Worm (Caenorhabditis elegans) whole organism, L4 larva: ENCODE data around the gene sri-43.
"Not testable (repeated sequence)": the region's sequence is repeated elsewhere in the genome, so short reads cannot be mapped to it uniquely, and the experiment has no call there.

Source experiments
- Y5F2A.4 ChIP-seq: fragments of 200-800 bp; sonication (Bioruptor generic); optimal IDR thresholded peaks from 2 replicates; lab custom pipeline; 2018; ENCODE audit warnings: mild to moderate bottlenecking, missing genetic modification characterization, missing compliant biosample characterization
- ZK546.5 ChIP-seq, 2 experiments: sonication (generic microtip); optimal IDR thresholded peaks; 2 replicates each; lab custom pipeline; 2017; ENCODE audit warnings: missing biosample characterization in 2 of 2, missing genetic modification characterization in 2 of 2
- aly-2 ChIP-seq: sonication (generic microtip); optimal IDR thresholded peaks from 2 replicates; lab custom pipeline; 2018; ENCODE audit warnings: missing biosample characterization, missing genetic modification characterization
- ceh-44 ChIP-seq: fragments of 200-800 bp; sonication (Bioruptor generic); IDR thresholded peaks from 2 replicates; pipeline ENCODE4 v1.3.6; 2022; ENCODE audit warnings: missing genetic modification reagents, missing genetic modification characterization, missing compliant biosample characterization
- duxl-1 ChIP-seq: sonication (generic microtip); optimal IDR thresholded peaks from 2 replicates; lab custom pipeline; 2016; ENCODE audit warnings: mild to moderate bottlenecking, missing genetic modification characterization, moderate library complexity, missing compliant biosample characterization; ENCODE audit not compliant: poor library complexity
- lin-13 ChIP-seq: fragments of 150-350 bp; optimal IDR thresholded peaks from 2 replicates; lab custom pipeline; 2014; ENCODE audit warnings: missing biosample characterization, missing genetic modification reagents, missing genetic modification characterization
- lir-3 ChIP-seq: sonication (generic microtip); optimal IDR thresholded peaks from 2 replicates; lab custom pipeline; 2016; ENCODE audit warnings: mild to moderate bottlenecking, missing genetic modification characterization, missing compliant biosample characterization
- nhr-76 ChIP-seq: fragments of 150-350 bp; optimal IDR thresholded peaks from 2 replicates; lab custom pipeline; 2014; ENCODE audit warnings: missing biosample characterization, missing genetic modification characterization
- nhr-77 ChIP-seq: fragments of 150-350 bp; optimal IDR thresholded peaks from 2 replicates; lab custom pipeline; 2014; ENCODE audit warnings: missing biosample characterization, missing genetic modification characterization
- unc-130 ChIP-seq: sonication (generic microtip); optimal IDR thresholded peaks from 2 replicates; lab custom pipeline; 2016; ENCODE audit warnings: missing genetic modification reagents, missing genetic modification characterization, missing compliant biosample characterization

DNA sequence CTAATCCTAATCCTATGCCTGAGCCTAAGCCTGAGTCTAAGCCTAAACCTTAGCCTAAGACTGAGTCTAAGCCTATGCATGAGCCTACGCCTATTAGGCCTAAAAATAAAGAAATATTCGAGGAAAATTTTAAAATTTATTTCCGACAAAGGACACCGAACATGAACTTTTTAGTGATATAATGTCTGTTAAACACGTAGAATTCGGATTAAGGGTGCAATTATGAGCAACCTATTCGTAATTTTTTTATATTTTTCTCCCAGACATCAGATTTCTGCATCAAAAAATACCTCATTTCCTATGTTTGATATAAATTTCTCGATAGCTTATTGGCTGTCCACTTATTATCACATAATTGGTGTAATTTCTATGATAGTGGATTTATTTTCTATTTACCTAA, 44.6 kb upstream of the sri-43 start, which contains the start of gene Y27F2A.11:
- not testable (repeated sequence) for TF ChIP-seq lin-13; nhr-77 (tag; lab: Kevin White, UChicago); lir-3; unc-130 (GFP tag; lab: Kevin White, UChicago); duxl-1; aly-2 (tag; lab: Kevin White, UChicago); Y5F2A.4 (GFP tag; lab: Kevin White, UChicago); nhr-76; ceh-44 (GFP tag; lab: Robert Waterston, UW); ZK546.5 (tag; optimal IDR thresholded peaks at IDR 0.05; lab: Kevin White, UChicago)
